Worm (Caenorhabditis elegans) whole organism, L3 larva: ENCODE measurements around the gene H40L08.9.

Source experiments
- ZK546.5 ChIP-seq: sonication (generic microtip); optimal IDR thresholded peaks from 2 replicates; lab custom pipeline; 2017; ENCODE audit warnings: missing biosample characterization, missing genetic modification characterization
- daf-12 ChIP-seq: fragments of 150-350 bp; optimal IDR thresholded peaks from 2 replicates; lab custom pipeline; 2014; ENCODE audit warnings: missing biosample characterization, missing genetic modification reagents, missing genetic modification characterization
- egl-27 ChIP-seq: sonication (generic microtip); optimal IDR thresholded peaks from 4 replicates; lab custom pipeline; 2017; ENCODE audit warnings: missing biosample characterization, missing genetic modification reagents, missing genetic modification characterization
- elt-3 ChIP-seq, 3 experiments: fragments of 150-350 bp in 1 of 3; sonication (generic microtip) in 2 of 3; optimal IDR thresholded peaks; 2 replicates in 2 of 3; 4 replicates in 1 of 3; lab custom pipeline; 2014 to 2017; ENCODE audit warnings: missing biosample characterization in 3 of 3, missing genetic modification characterization in 3 of 3
- fkh-10 ChIP-seq: sonication (generic microtip); optimal IDR thresholded peaks from 2 replicates; lab custom pipeline; 2017; ENCODE audit warnings: missing biosample characterization, missing genetic modification reagents, missing genetic modification characterization
- fos-1 ChIP-seq: fragments of 150-350 bp; optimal IDR thresholded peaks from 2 replicates; lab custom pipeline; 2014; ENCODE audit warnings: missing biosample characterization, missing genetic modification characterization
- lin-39 ChIP-seq: fragments of 150-350 bp; optimal IDR thresholded peaks from 2 replicates; lab custom pipeline; 2018; ENCODE audit warnings: missing biosample characterization, missing genetic modification reagents, missing genetic modification characterization
- nhr-11 ChIP-seq: fragments of 150-350 bp; optimal IDR thresholded peaks from 2 replicates; lab custom pipeline; 2014; ENCODE audit warnings: missing biosample characterization, missing genetic modification characterization
- nhr-237 ChIP-seq: fragments of 150-350 bp; optimal IDR thresholded peaks from 2 replicates; lab custom pipeline; 2014; ENCODE audit warnings: missing biosample characterization, missing genetic modification characterization
- nhr-77 ChIP-seq: fragments of 150-350 bp; optimal IDR thresholded peaks from 2 replicates; lab custom pipeline; 2014; ENCODE audit warnings: missing biosample characterization, missing genetic modification characterization
- pha-4 ChIP-seq: fragments of 150-350 bp; optimal IDR thresholded peaks from 2 replicates; lab custom pipeline; 2014; ENCODE audit warnings: missing biosample characterization, missing genetic modification reagents, missing genetic modification characterization
- pqm-1 ChIP-seq: fragments of 150-350 bp; optimal IDR thresholded peaks from 2 replicates; lab custom pipeline; 2017; ENCODE audit warnings: missing biosample characterization, missing genetic modification characterization, inconsistent platforms
- snpc-4 ChIP-seq: fragments of 150-350 bp; optimal IDR thresholded peaks from 2 replicates; lab custom pipeline; 2014; ENCODE audit warnings: missing biosample characterization, missing genetic modification characterization
- ztf-11 ChIP-seq: fragments of 150-350 bp; optimal IDR thresholded peaks from 2 replicates; lab custom pipeline; 2014; ENCODE audit warnings: missing biosample characterization, missing genetic modification characterization

DNA sequence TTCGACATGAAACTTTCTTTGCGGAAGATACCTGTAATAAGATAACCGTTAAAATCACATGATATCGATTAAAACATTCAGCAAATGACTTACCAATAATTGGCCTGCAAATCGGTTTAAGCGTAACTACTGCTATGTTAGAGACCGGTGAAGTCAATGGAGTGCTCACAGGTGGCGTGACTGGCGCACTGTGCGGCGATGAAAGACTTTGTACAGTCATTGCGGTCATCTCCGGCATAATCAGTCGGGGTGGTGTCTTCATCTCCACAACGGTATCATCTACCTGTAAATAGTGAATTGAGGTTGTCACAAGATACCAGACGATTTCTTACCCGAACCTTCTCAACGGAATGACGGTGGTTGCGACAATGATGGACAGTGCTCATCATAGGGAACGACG lies 629 bp upstream of the H40L08.9 start:
- TF ChIP-seq snpc-4 (tag; lab: Kevin White, UChicago) (no peak), nhr-237 (no peak), daf-12 (tag; lab: Kevin White, UChicago) (no peak), ZK546.5 (tag; lab: Kevin White, UChicago) (no peak), lin-39 (no peak), egl-27 (tag; lab: Kevin White, UChicago) (no peak), fos-1 (tag; lab: Kevin White, UChicago) (no peak), elt-3 (tag; optimal IDR thresholded peaks at IDR 0.05; lab: Kevin White, UChicago) (peak in 1 of 3 experiments; percentile 64), nhr-11 (tag; lab: Kevin White, UChicago) (no peak), fkh-10 (GFP tag; lab: Kevin White, UChicago) (no peak), pha-4 (tag; lab: Kevin White, UChicago) (no peak), ztf-11 (no peak), nhr-77 (no peak), pqm-1 (tag; lab: Kevin White, UChicago) (no peak)
